Worm (Caenorhabditis elegans) whole organism, late embryonic: ENCODE measurements around the gene nhr-205.

Experiments used
- ceh-30 ChIP-seq: fragments of 150-350 bp; optimal IDR thresholded peaks from 2 replicates; lab custom pipeline; 2014; ENCODE audit warnings: missing biosample characterization, missing genetic modification characterization
- ets-4 ChIP-seq: sonication (generic microtip); optimal IDR thresholded peaks from 2 replicates; lab custom pipeline; 2016; ENCODE audit warnings: missing genetic modification characterization, missing compliant biosample characterization
- hlh-6 ChIP-seq: sonication (generic microtip); optimal IDR thresholded peaks from 2 replicates; lab custom pipeline; 2016; ENCODE audit warnings: missing genotype, missing genetic modification characterization, missing compliant biosample characterization
- nhr-11 ChIP-seq: fragments of 150-350 bp; optimal IDR thresholded peaks from 2 replicates; lab custom pipeline; 2014; ENCODE audit warnings: missing biosample characterization, missing genetic modification characterization

DNA sequence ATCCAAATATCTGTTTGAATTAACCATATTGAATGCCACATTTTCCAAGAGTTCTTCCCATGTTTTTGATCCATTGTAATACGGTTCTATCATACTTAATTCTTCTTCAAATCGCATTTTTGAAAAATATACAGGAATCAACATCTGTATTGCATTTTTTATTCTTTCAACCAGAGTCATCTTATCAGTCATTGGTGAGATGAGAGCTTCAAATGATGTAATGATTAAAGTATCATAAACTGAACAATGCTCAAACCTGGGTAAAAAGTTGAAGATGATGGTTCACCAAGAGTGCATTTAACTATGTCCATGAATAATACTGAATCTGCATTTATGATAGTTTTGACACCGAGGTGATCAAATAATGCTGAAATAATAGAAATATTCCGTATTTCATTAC, 22.2 kb upstream of the nhr-205 start:
- TF ChIP-seq nhr-11: no peak
- TF ChIP-seq hlh-6 (tag; lab: Kevin White, UChicago): no peak
- TF ChIP-seq ets-4 (tag; lab: Kevin White, UChicago): no peak
- no peak for TF ChIP-seq ceh-30 (tag; lab: Kevin White, UChicago)
